Fruit fly (Drosophila melanogaster) whole organism, pupa: Measurements from ENCODE around the gene CG34180.

Source experiments
- CG10348 ChIP-seq: fragments of 200-800 bp; sonication (Bioruptor generic); IDR thresholded peaks from 2 replicates; pipeline ENCODE4 v1.3.6; 2022; ENCODE audit warnings: missing biosample characterization, missing genetic modification characterization
- CG12605 ChIP-seq: fragments of 200-800 bp; sonication (Bioruptor generic); IDR thresholded peaks from 2 replicates; pipeline ENCODE4 v1.3.6; 2022; ENCODE audit warnings: missing biosample characterization, missing genetic modification characterization
- CG13204 ChIP-seq: fragments of 200-800 bp; sonication (Bioruptor generic); optimal IDR thresholded peaks from 2 replicates; lab custom pipeline; 2018; ENCODE audit warnings: missing biosample characterization, mild to moderate bottlenecking, missing genetic modification characterization, moderate library complexity
- CG14655 ChIP-seq: fragments of 200-800 bp; sonication (Bioruptor generic); optimal IDR thresholded peaks from 3 replicates; lab custom pipeline; 2017; ENCODE audit warnings: mild to moderate bottlenecking, missing biosample characterization, missing genetic modification reagents, missing genetic modification characterization
- CG15710 ChIP-seq: fragments of 200-800 bp; sonication (Bioruptor generic); optimal IDR thresholded peaks from 2 replicates; lab custom pipeline; 2018; ENCODE audit warnings: missing biosample characterization, mild to moderate bottlenecking, missing genetic modification characterization, moderate library complexity
- CG17806 ChIP-seq: fragments of 200-800 bp; sonication (Bioruptor generic); optimal IDR thresholded peaks from 2 replicates; lab custom pipeline; 2018; ENCODE audit warnings: missing biosample characterization, mild to moderate bottlenecking, missing genetic modification characterization, moderate library complexity
- CG32121 ChIP-seq: fragments of 200-800 bp; sonication (Bioruptor generic); IDR thresholded peaks from 2 replicates; pipeline ENCODE4 v1.3.6; 2022; ENCODE audit warnings: missing biosample characterization, missing genetic modification characterization
- CG34367 ChIP-seq: fragments of 200-800 bp; sonication (Bioruptor generic); optimal IDR thresholded peaks from 2 replicates; lab custom pipeline; 2018; ENCODE audit warnings: missing biosample characterization, mild to moderate bottlenecking, missing genetic modification characterization
- CG4496 ChIP-seq: fragments of 200-800 bp; sonication (Bioruptor generic); IDR thresholded peaks from 3 replicates; pipeline ENCODE4 v1.3.6; 2022; ENCODE audit warnings: missing biosample characterization, missing genetic modification characterization
- CG8159 ChIP-seq: fragments of 200-800 bp; sonication (Bioruptor generic); optimal IDR thresholded peaks from 3 replicates; lab custom pipeline; 2018; ENCODE audit warnings: missing biosample characterization, mild to moderate bottlenecking, missing genetic modification characterization, moderate library complexity
- CG8301 ChIP-seq: fragments of 200-800 bp; sonication (Bioruptor generic); optimal IDR thresholded peaks from 2 replicates; lab custom pipeline; 2018; ENCODE audit warnings: missing biosample characterization, mild to moderate bottlenecking, missing genetic modification characterization
- CG9948 ChIP-seq: fragments of 200-800 bp; sonication (Bioruptor generic); optimal IDR thresholded peaks from 2 replicates; lab custom pipeline; 2018; ENCODE audit warnings: missing biosample characterization, mild to moderate bottlenecking, missing genetic modification characterization, moderate library complexity
- D1 ChIP-seq: fragments of 200-800 bp; sonication (Bioruptor generic); optimal IDR thresholded peaks from 2 replicates; lab custom pipeline; 2018; ENCODE audit warnings: missing biosample characterization, mild to moderate bottlenecking, missing genetic modification characterization, moderate library complexity
- EcR ChIP-seq: fragments of 200-800 bp; sonication (Bioruptor generic); optimal IDR thresholded peaks from 3 replicates; lab custom pipeline; 2019; ENCODE audit warnings: missing biosample characterization, missing genetic modification characterization, mild to moderate bottlenecking, moderate library complexity, missing genetic modification reagents
- Ets98B ChIP-seq: fragments of 200-800 bp; sonication (Bioruptor generic); IDR thresholded peaks from 2 replicates; pipeline ENCODE4 v1.3.6; 2022; ENCODE audit warnings: missing biosample characterization, missing genetic modification characterization
- Pif1A ChIP-seq: fragments of 200-800 bp; sonication (Bioruptor generic); optimal IDR thresholded peaks from 3 replicates; lab custom pipeline; 2016; ENCODE audit warnings: missing biosample characterization, missing genetic modification characterization
- Pif1B ChIP-seq: fragments of 200-800 bp; sonication (Bioruptor generic); optimal IDR thresholded peaks from 3 replicates; lab custom pipeline; 2016; ENCODE audit warnings: missing biosample characterization, missing genetic modification characterization
- Snoo ChIP-seq: fragments of 200-800 bp; sonication (Bioruptor generic); optimal IDR thresholded peaks from 3 replicates; lab custom pipeline; 2017; ENCODE audit warnings: missing biosample characterization, mild to moderate bottlenecking, missing genetic modification characterization, inconsistent platforms
- fd96Ca ChIP-seq: fragments of 200-800 bp; sonication (Bioruptor generic); IDR thresholded peaks from 3 replicates; pipeline ENCODE4 v1.3.6; 2022; ENCODE audit warnings: missing biosample characterization, missing genetic modification characterization
- gl ChIP-seq: fragments of 200-800 bp; sonication (Bioruptor generic); optimal IDR thresholded peaks from 2 replicates; lab custom pipeline; 2018; ENCODE audit warnings: missing biosample characterization, mild to moderate bottlenecking, missing genetic modification characterization
- rn ChIP-seq: fragments of 200-800 bp; sonication (Bioruptor generic); IDR thresholded peaks from 2 replicates; pipeline ENCODE4 v1.3.6; 2022; ENCODE audit warnings: missing biosample characterization, missing genetic modification characterization

Gene CG34180

DNA sequence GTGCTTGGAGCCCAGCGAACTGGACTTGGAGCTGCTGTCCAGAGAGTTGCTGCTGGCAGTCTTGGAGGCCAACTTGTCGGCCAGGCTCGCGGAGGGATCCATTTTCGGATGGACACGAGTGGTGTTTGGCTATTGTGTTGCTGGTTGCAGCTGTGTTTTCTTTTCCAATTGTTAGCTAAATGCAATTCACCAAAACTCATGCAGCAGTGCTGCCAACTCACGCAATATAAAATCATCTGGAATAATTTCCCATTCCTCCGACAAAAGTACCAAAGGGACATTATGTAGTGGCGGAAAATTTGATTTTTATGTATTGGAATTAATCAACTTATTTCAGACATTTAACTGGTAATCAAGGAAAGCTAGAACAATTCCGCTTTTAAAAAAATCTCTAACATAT, 23.6 kb upstream of the CG34180 start, which contains the start of gene mtm:
Gene mtm, minus strand, starts transcription at position 306 of the 400 bp plus-strand sequence.
- no peak for TF ChIP-seq CG10348 (GFP tag; lab: Robert Waterston, UW)
- TF ChIP-seq rn (GFP tag; lab: Robert Waterston, UW) = no peak
- no peak for TF ChIP-seq CG14655 (GFP tag; lab: Kevin White, UChicago)
- TF ChIP-seq, all 21 proteins: peak for 0

- TF ChIP-seq Snoo (tag; lab: Kevin White, UChicago) (peak; percentile 8), CG13204 (GFP tag; lab: Kevin White, UChicago) (no peak), CG12605 (GFP tag; lab: Robert Waterston, UW) (peak; percentile 78; the same call in 1 of the 2 replicates), gl (tag; lab: Kevin White, UChicago) (no peak), CG9948 (tag; lab: Kevin White, UChicago) (peak; percentile 24), CG15710 (tag; lab: Kevin White, UChicago) (peak; percentile 68), D1 (tag; lab: Kevin White, UChicago) (no peak), Ets98B (GFP tag; lab: Robert Waterston, UW) (peak; percentile 41), CG17806 (tag; lab: Kevin White, UChicago) (peak; percentile 39)
Measured at dm6 chr2L:6037830-6038229, 22.5 kb upstream of the CG34180 start, which contains the start of the genes CG9117 and CG31643. TSS of gene CG9117 (minus strand) at chr2L:6037902. TSS of gene CG31643 (plus strand) at chr2L:6038117.

DNA sequence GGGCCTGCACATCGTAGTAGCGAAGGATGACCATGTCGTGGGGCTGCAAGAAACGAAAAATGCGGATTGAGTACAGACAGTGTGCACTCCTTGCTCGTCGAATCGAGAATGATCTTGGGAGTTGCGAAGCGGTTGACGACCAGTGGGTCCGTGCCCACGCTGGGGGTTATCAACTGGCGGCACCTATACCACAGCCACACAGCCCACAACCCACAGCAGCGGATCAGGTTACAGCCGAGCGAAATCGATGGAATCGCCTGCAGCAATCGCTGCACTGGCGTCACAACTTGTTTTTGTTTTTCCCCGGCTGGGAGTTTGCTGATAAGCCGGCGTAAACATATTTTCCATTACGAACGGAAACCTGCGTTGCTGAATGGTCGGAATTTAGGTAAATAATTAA, 14.8 kb upstream of the CG34180 start:
- no peak for TF ChIP-seq EcR (GFP tag; lab: Kevin White, UChicago)
- no peak for TF ChIP-seq fd96Ca (GFP tag; lab: Robert Waterston, UW)
- no peak for TF ChIP-seq CG15710 (tag; lab: Kevin White, UChicago)
- TF ChIP-seq CG17806 (tag; lab: Kevin White, UChicago) = no peak
- TF ChIP-seq CG14655 (GFP tag; lab: Kevin White, UChicago) = no peak
- no peak for TF ChIP-seq CG34367 (tag; lab: Kevin White, UChicago)

dm6 chr2L:6045972-6046718, 14.2 kb upstream of the CG34180 start, which contains the start of gene Pfas:
TSS of gene Pfas (minus strand) at chr2L:6046050.
- TF ChIP-seq gl (tag; lab: Kevin White, UChicago) (peak; percentile 3), fd96Ca (GFP tag; lab: Robert Waterston, UW) (peak; percentile 68; the same call in 2 of the 3 replicates), CG17806 (tag; lab: Kevin White, UChicago) (peak; percentile 51), CG8159 (tag; lab: Kevin White, UChicago) (peak; percentile 50), Ets98B (GFP tag; lab: Robert Waterston, UW) (peak; percentile 65), Pif1B (GFP tag; lab: Kevin White, UChicago) (no peak), CG12605 (GFP tag; lab: Robert Waterston, UW) (no peak), CG13204 (GFP tag; lab: Kevin White, UChicago) (no peak), CG34367 (tag; lab: Kevin White, UChicago) (peak; percentile 28), Snoo (tag; lab: Kevin White, UChicago) (peak; percentile 46), CG9948 (tag; lab: Kevin White, UChicago) (peak; percentile 35), CG32121 (GFP tag; lab: Robert Waterston, UW) (peak; percentile 61), Pif1A (GFP tag; lab: Kevin White, UChicago) (no peak), CG14655 (GFP tag; lab: Kevin White, UChicago) (no peak), CG10348 (GFP tag; lab: Robert Waterston, UW) (no peak), CG15710 (tag; lab: Kevin White, UChicago) (peak; percentile 53), EcR (GFP tag; lab: Kevin White, UChicago) (peak; percentile 96), CG8301 (peak; percentile 50), CG4496 (peak; percentile 60; the same call in 1 of the 3 replicates), rn (GFP tag; lab: Robert Waterston, UW) (no peak)

DNA sequence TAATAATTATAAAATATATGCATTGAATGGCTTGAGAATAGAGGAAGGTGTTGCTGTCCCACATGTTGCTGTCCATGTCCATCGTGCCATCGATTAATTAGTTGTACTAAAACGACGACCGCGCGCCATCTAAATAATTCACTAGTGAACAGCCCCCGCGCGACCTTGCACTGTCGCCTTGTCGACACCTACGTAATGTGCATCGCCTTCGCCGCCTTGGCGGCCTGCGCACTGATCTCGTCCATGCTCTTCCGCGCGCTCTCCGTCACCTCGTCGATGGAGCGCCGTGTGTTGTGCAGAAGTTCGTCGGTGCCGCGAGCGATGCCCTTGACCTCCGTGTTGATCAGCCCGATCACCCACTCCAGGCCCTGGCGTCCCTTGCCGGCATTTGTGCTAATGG, 13.4 kb upstream of the CG34180 start:
- TF ChIP-seq Snoo (tag; lab: Kevin White, UChicago) (no peak), EcR (GFP tag; lab: Kevin White, UChicago) (no peak), fd96Ca (GFP tag; lab: Robert Waterston, UW) (no peak), Pif1A (GFP tag; lab: Kevin White, UChicago) (no peak), D1 (tag; lab: Kevin White, UChicago) (no peak), gl (tag; lab: Kevin White, UChicago) (no peak)

- TF ChIP-seq EcR (GFP tag; lab: Kevin White, UChicago) (no peak), Ets98B (GFP tag; lab: Robert Waterston, UW) (peak; percentile 32; the same call in 1 of the 2 replicates), Pif1B (GFP tag; lab: Kevin White, UChicago) (peak; percentile 17), CG10348 (GFP tag; lab: Robert Waterston, UW) (no peak), Snoo (tag; lab: Kevin White, UChicago) (peak; percentile 24), CG15710 (tag; lab: Kevin White, UChicago) (peak; percentile 2), Pif1A (GFP tag; lab: Kevin White, UChicago) (no peak), CG8301 (no peak), CG8159 (tag; lab: Kevin White, UChicago) (peak; percentile 7), rn (GFP tag; lab: Robert Waterston, UW) (no peak), D1 (tag; lab: Kevin White, UChicago) (no peak), CG12605 (GFP tag; lab: Robert Waterston, UW) (no peak), CG34367 (tag; lab: Kevin White, UChicago) (no peak), CG4496 (peak; percentile 50; the same call in 1 of the 3 replicates)
Measured at dm6 chr2L:6047528-6048160, 12.7 kb upstream of the CG34180 start, which contains the start of gene IPIP. TSS of gene IPIP (plus strand) at chr2L:6048002.
